Worm (Caenorhabditis elegans): ENCODE results near the gene erd-2.1.
A peak's percentile ranks its signal among the peaks of the same experiment; 100 is the strongest.

Gene erd-2.1

ce11 chrX:10146592-10146991 is 12.0 kb downstream of the erd-2.1 start, which contains the start of gene unc-115 (continued):
- peak; percentile 31 for TF ChIP-seq chd-7 (tag; optimal IDR thresholded peaks at IDR 0.05)
- TF ChIP-seq B0336.3 (GFP tag; IDR thresholded peaks at IDR 0.05) = peak; percentile 66
- TF ChIP-seq nfya-1 (tag; optimal IDR thresholded peaks at IDR 0.05; ENCODE audit: borderline replicate concordance, insufficient read depth) = no peak
- peak; percentile 80 for TF ChIP-seq lin-40 (tag; optimal IDR thresholded peaks at IDR 0.05)
- TF ChIP-seq nhr-80 (tag; optimal IDR thresholded peaks at IDR 0.05) = peak; percentile 64
- peak; percentile 81 for TF ChIP-seq egrh-3 (GFP tag; IDR thresholded peaks at IDR 0.05)
- TF ChIP-seq attf-3 (GFP tag; conservative IDR thresholded peaks at IDR 0.05) = no peak
- TF ChIP-seq madf-8 (GFP tag; conservative IDR thresholded peaks at IDR 0.05) = no peak
- TF ChIP-seq ztf-18 (tag; optimal IDR thresholded peaks at IDR 0.05) = no peak
- TF ChIP-seq unc-130 (GFP tag; optimal IDR thresholded peaks at IDR 0.05) = no peak
- TF ChIP-seq hmg-1.2 (GFP tag; IDR thresholded peaks at IDR 0.05) = peak; percentile 77
- peak; percentile 53; the same call in 1 of the 2 replicates for TF ChIP-seq egl-44 (GFP tag; IDR thresholded peaks at IDR 0.05)
- no peak for TF ChIP-seq Y79H2A.3 (GFP tag; conservative IDR thresholded peaks at IDR 0.05)
- TF ChIP-seq zfh-2 (GFP tag; conservative IDR thresholded peaks at IDR 0.05) = peak; percentile 99
- no peak for TF ChIP-seq hsf-1 (GFP tag; IDR thresholded peaks at IDR 0.05)

- peak; percentile 73 for TF ChIP-seq hrde-1 (tag; optimal IDR thresholded peaks at IDR 0.05; ENCODE audit: borderline replicate concordance)
- TF ChIP-seq F39B2.1 (GFP tag; IDR thresholded peaks at IDR 0.05) = no peak
- TF ChIP-seq T26A5.8 (tag; optimal IDR thresholded peaks at IDR 0.05) = peak; percentile 53
- no peak for TF ChIP-seq F57C9.4 (tag; optimal IDR thresholded peaks at IDR 0.05)
- no peak for TF ChIP-seq cebp-1 (GFP tag; IDR thresholded peaks at IDR 0.05)
- TF ChIP-seq cebp-1 (tag; optimal IDR thresholded peaks at IDR 0.05) = peak; percentile 74
- TF ChIP-seq attf-6 (GFP tag; IDR thresholded peaks at IDR 0.05) = 0 out of 2 replicates have a peak, but pooled peaks have one; percentile 31
- TF ChIP-seq tlf-1 (GFP tag; optimal IDR thresholded peaks at IDR 0.05) = peak; percentile 41
- TF ChIP-seq ztf-25 (GFP tag; IDR thresholded peaks at IDR 0.05) = peak; percentile 91
- 0 out of 2 replicates have a peak, but pooled peaks have one; percentile 63 for TF ChIP-seq hmg-20 (GFP tag; IDR thresholded peaks at IDR 0.05)
- peak; percentile 90 for TF ChIP-seq B0261.1 (tag; optimal IDR thresholded peaks at IDR 0.05)
- peak; percentile 94 for TF ChIP-seq lin-26 (GFP tag; IDR thresholded peaks at IDR 0.05)
- TF ChIP-seq B0019.2 (GFP tag; conservative IDR thresholded peaks at IDR 0.05) = 0 out of 2 replicates have a peak, but pooled peaks have one; percentile 11
- no peak for TF ChIP-seq egrh-3 (GFP tag; IDR thresholded peaks at IDR 0.05)
- TF ChIP-seq nhr-90 (tag; optimal IDR thresholded peaks at IDR 0.05) = peak; percentile 75
- TF ChIP-seq atf-7 (tag; optimal IDR thresholded peaks at IDR 0.05) = peak; percentile 35
- no peak for TF ChIP-seq Y79H2A.3 (GFP tag; conservative IDR thresholded peaks at IDR 0.05)
- TF ChIP-seq nhr-27 (tag; optimal IDR thresholded peaks at IDR 0.05) = no peak
- peak; percentile 56 for TF ChIP-seq lsy-27 (tag; optimal IDR thresholded peaks at IDR 0.05; ENCODE audit: borderline replicate concordance, insufficient read depth)
- TF ChIP-seq him-1 (tag; optimal IDR thresholded peaks at IDR 0.05) = peak; percentile 89
- 0 out of 2 replicates have a peak, but pooled peaks have one; percentile 21 for TF ChIP-seq Y95B8A.8 (GFP tag; IDR thresholded peaks at IDR 0.05)
- TF ChIP-seq Y67H2A.10 (GFP tag; conservative IDR thresholded peaks at IDR 0.05) = no peak
- no peak for TF ChIP-seq ekl-4 (GFP tag; IDR thresholded peaks at IDR 0.05)
- TF ChIP-seq ztf-26 (tag; optimal IDR thresholded peaks at IDR 0.05) = peak; percentile 28
- TF ChIP-seq mes-4 (tag; optimal IDR thresholded peaks at IDR 0.05) = peak; percentile 37
- TF ChIP-seq ztf-3 (GFP tag; optimal IDR thresholded peaks at IDR 0.05) = no peak
- TF ChIP-seq madf-10 (tag; optimal IDR thresholded peaks at IDR 0.05) = peak; percentile 59
- peak; percentile 46 for TF ChIP-seq fkh-3 (tag; optimal IDR thresholded peaks at IDR 0.05)
- peak; percentile 63 for TF ChIP-seq ceh-27 (GFP tag; optimal IDR thresholded peaks at IDR 0.05)
- no peak for TF ChIP-seq unc-62 (GFP tag; optimal IDR thresholded peaks at IDR 0.05)
- no peak for TF ChIP-seq lag-1 (GFP tag; IDR thresholded peaks at IDR 0.05)
- TF ChIP-seq pbrm-1 (GFP tag; IDR thresholded peaks at IDR 0.05) = peak; percentile 86
- TF ChIP-seq hsf-1 (GFP tag; IDR thresholded peaks at IDR 0.05) = no peak
- peak; percentile 33; the same call in 1 of the 2 replicates for TF ChIP-seq egl-44 (GFP tag; IDR thresholded peaks at IDR 0.05)
- TF ChIP-seq mxl-1 (tag; optimal IDR thresholded peaks at IDR 0.05) = peak; percentile 62
- peak; percentile 88 for TF ChIP-seq nfyb-1 (GFP tag; IDR thresholded peaks at IDR 0.05)
Measured at ce11 chrX:10145011-10145410, 13.6 kb downstream of the erd-2.1 start.
